Fruit fly (Drosophila melanogaster) whole organism, embryonic: ENCODE data around the gene CG43658.

Experiments
- Abd-B ChIP-seq: fragments of 200-800 bp; sonication (Bioruptor generic); optimal IDR thresholded peaks from 2 replicates; lab custom pipeline; 2018; ENCODE audit warnings: missing biosample characterization, mild to moderate bottlenecking, missing genetic modification characterization, moderate library complexity
- Atf3 ChIP-seq: fragments of 200-800 bp; sonication (Bioruptor generic); optimal IDR thresholded peaks from 3 replicates; lab custom pipeline; 2016; ENCODE audit warnings: missing biosample characterization, missing genetic modification characterization
- CG10462 ChIP-seq: fragments of 200-800 bp; sonication (Bioruptor generic); optimal IDR thresholded peaks from 2 replicates; lab custom pipeline; 2016; ENCODE audit warnings: missing biosample characterization, missing genetic modification characterization
- CG12236 ChIP-seq: fragments of 200-800 bp; sonication (Bioruptor generic); optimal IDR thresholded peaks from 2 replicates; lab custom pipeline; 2016; ENCODE audit warnings: missing biosample characterization, missing genetic modification characterization
- CG13287 ChIP-seq: fragments of 200-800 bp; sonication (Bioruptor generic); IDR thresholded peaks from 2 replicates; pipeline ENCODE4 v1.3.6; 2022; ENCODE audit warnings: missing biosample characterization, missing genetic modification characterization; ENCODE audit not compliant: partially characterized antibody
- CG14860 ChIP-seq: fragments of 200-800 bp; sonication (Bioruptor generic); IDR thresholded peaks from 3 replicates; pipeline ENCODE4 v1.3.6; 2022; ENCODE audit warnings: missing biosample characterization, missing genetic modification characterization; ENCODE audit not compliant: partially characterized antibody
- CG15479 ChIP-seq: fragments of 200-800 bp; sonication (Bioruptor generic); optimal IDR thresholded peaks from 3 replicates; lab custom pipeline; 2019; ENCODE audit warnings: missing biosample characterization, mild to moderate bottlenecking, missing genetic modification characterization, moderate library complexity
- CG16779 ChIP-seq: fragments of 200-800 bp; sonication (Bioruptor generic); IDR thresholded peaks from 2 replicates; pipeline ENCODE4 v1.3.6; 2022; ENCODE audit warnings: missing biosample characterization, missing genetic modification characterization
- CG17612 ChIP-seq: fragments of 200-800 bp; sonication (Bioruptor generic); IDR thresholded peaks from 2 replicates; pipeline ENCODE4 v1.3.6; 2022; ENCODE audit warnings: missing biosample characterization, missing genetic modification characterization
- CG2116 ChIP-seq: fragments of 200-800 bp; sonication (Bioruptor generic); optimal IDR thresholded peaks from 3 replicates; lab custom pipeline; 2018; ENCODE audit warnings: missing biosample characterization, mild to moderate bottlenecking, missing genetic modification characterization
- CG31441 ChIP-seq: fragments of 200-800 bp; sonication (Bioruptor generic); IDR thresholded peaks from 2 replicates; pipeline ENCODE4 v1.3.6; 2022; ENCODE audit warnings: missing biosample characterization, missing genetic modification characterization
- CG3407 ChIP-seq: fragments of 200-800 bp; sonication (Bioruptor generic); optimal IDR thresholded peaks from 2 replicates; lab custom pipeline; 2018; ENCODE audit warnings: missing biosample characterization, mild to moderate bottlenecking, missing genetic modification characterization
- CG34224 ChIP-seq: fragments of 200-800 bp; sonication (Bioruptor generic); IDR thresholded peaks from 3 replicates; pipeline ENCODE4 v1.3.6; 2022; ENCODE audit warnings: missing biosample characterization, missing genetic modification characterization; ENCODE audit not compliant: partially characterized antibody
- CG3847 ChIP-seq: fragments of 200-800 bp; sonication (Bioruptor generic); IDR thresholded peaks from 2 replicates; pipeline ENCODE4 v1.3.6; 2022; ENCODE audit warnings: missing biosample characterization, missing genetic modification characterization
- CG6272 ChIP-seq: fragments of 200-800 bp; sonication (Bioruptor generic); IDR thresholded peaks from 2 replicates; pipeline ENCODE4 v1.3.6; 2022; ENCODE audit warnings: missing biosample characterization, missing genetic modification characterization
- CG6654 ChIP-seq: fragments of 200-800 bp; sonication (Bioruptor generic); optimal IDR thresholded peaks from 2 replicates; lab custom pipeline; 2017; ENCODE audit warnings: missing biosample characterization, mild to moderate bottlenecking, missing genetic modification characterization
- CG6689 ChIP-seq: fragments of 200-800 bp; sonication (Bioruptor generic); IDR thresholded peaks from 2 replicates; pipeline ENCODE4 v1.3.6; 2022; ENCODE audit warnings: missing biosample characterization, missing genetic modification characterization
- CG7745 ChIP-seq: fragments of 200-800 bp; sonication (Bioruptor generic); optimal IDR thresholded peaks from 2 replicates; lab custom pipeline; 2018; ENCODE audit warnings: missing biosample characterization, mild to moderate bottlenecking, missing genetic modification characterization, moderate library complexity
- CG8359 ChIP-seq: fragments of 200-800 bp; sonication (Bioruptor generic); optimal IDR thresholded peaks from 2 replicates; lab custom pipeline; 2017; ENCODE audit warnings: missing biosample characterization, mild to moderate bottlenecking, missing genetic modification characterization, borderline replicate concordance
- Dip2 ChIP-seq: fragments of 200-800 bp; sonication (Bioruptor generic); IDR thresholded peaks from 2 replicates; pipeline ENCODE4 v1.3.6; 2022; ENCODE audit warnings: missing biosample characterization, missing genetic modification characterization
- Dref ChIP-seq: fragments of 200-800 bp; sonication (Bioruptor generic); IDR thresholded peaks from 2 replicates; pipeline ENCODE4 v1.3.6; 2022; ENCODE audit warnings: missing biosample characterization, missing genetic modification characterization
- Fer1 ChIP-seq: fragments of 200-800 bp; sonication (Bioruptor generic); optimal IDR thresholded peaks from 2 replicates; lab custom pipeline; 2017; ENCODE audit warnings: missing biosample characterization, mild to moderate bottlenecking, missing genetic modification characterization
- Fer2 ChIP-seq: fragments of 200-800 bp; sonication (Bioruptor generic); optimal IDR thresholded peaks from 2 replicates; lab custom pipeline; 2018; ENCODE audit warnings: missing biosample characterization, mild to moderate bottlenecking, missing genetic modification characterization, moderate library complexity
- Fer3 ChIP-seq: fragments of 200-800 bp; sonication (Bioruptor generic); optimal IDR thresholded peaks from 2 replicates; lab custom pipeline; 2018; ENCODE audit warnings: missing biosample characterization, mild to moderate bottlenecking, missing genetic modification characterization, moderate library complexity
- Hmr ChIP-seq: fragments of 200-800 bp; sonication (Bioruptor generic); optimal IDR thresholded peaks from 3 replicates; lab custom pipeline; 2017; ENCODE audit warnings: mild to moderate bottlenecking, missing biosample characterization, missing genetic modification reagents, missing genetic modification characterization
- Jarid2 ChIP-seq: fragments of 200-800 bp; sonication (Bioruptor generic); optimal IDR thresholded peaks from 3 replicates; lab custom pipeline; 2017; ENCODE audit warnings: mild to moderate bottlenecking, missing biosample characterization, missing genetic modification reagents, missing genetic modification characterization
- Mad ChIP-seq: fragments of 200-800 bp; sonication (Bioruptor generic); optimal IDR thresholded peaks from 2 replicates; lab custom pipeline; 2016; ENCODE audit warnings: missing biosample characterization, missing genetic modification characterization
- Mes4 ChIP-seq: fragments of 200-800 bp; sonication (Bioruptor generic); optimal IDR thresholded peaks from 2 replicates; lab custom pipeline; 2016; ENCODE audit warnings: missing biosample characterization, missing genetic modification characterization
- Nf-YC ChIP-seq: fragments of 200-800 bp; optimal IDR thresholded peaks from 3 replicates; lab custom pipeline; 2019; ENCODE audit warnings: missing biosample characterization, mild to moderate bottlenecking, missing genetic modification characterization, moderate library complexity
- Opbp ChIP-seq: fragments of 200-800 bp; sonication (Bioruptor generic); IDR thresholded peaks from 3 replicates; pipeline ENCODE4 v1.3.6; 2022; ENCODE audit warnings: missing biosample characterization, missing genetic modification characterization; ENCODE audit not compliant: partially characterized antibody
- Tbp ChIP-seq: fragments of >200 bp; optimal IDR thresholded peaks from 2 replicates; lab custom pipeline; 2018; ENCODE audit warnings: missing biosample characterization, missing genetic modification characterization
- bsh ChIP-seq, 2 experiments: fragments of 200-800 bp; sonication (Bioruptor generic); optimal IDR thresholded peaks; 2 replicates each; lab custom pipeline; 2017 to 2018; ENCODE audit warnings: mild to moderate bottlenecking in 2 of 2, missing biosample characterization in 2 of 2, missing genetic modification characterization in 2 of 2, moderate library complexity in 1 of 2
- btn ChIP-seq: fragments of 200-800 bp; sonication (Bioruptor generic); optimal IDR thresholded peaks from 2 replicates; lab custom pipeline; 2016; ENCODE audit warnings: missing biosample characterization, missing genetic modification characterization
- cad ChIP-seq: fragments of >200 bp; optimal IDR thresholded peaks from 2 replicates; lab custom pipeline; 2017; ENCODE audit warnings: missing biosample characterization, missing genetic modification characterization
- cas ChIP-seq: fragments of 200-800 bp; sonication (Bioruptor generic); IDR thresholded peaks from 2 replicates; pipeline ENCODE4 v1.3.6; 2022; ENCODE audit warnings: missing biosample characterization, missing genetic modification characterization
- da ChIP-seq: fragments of 200-800 bp; sonication (Bioruptor generic); optimal IDR thresholded peaks from 2 replicates; lab custom pipeline; 2016; ENCODE audit warnings: missing biosample characterization, missing genetic modification characterization
- dimm ChIP-seq: fragments of 200-800 bp; sonication (Bioruptor generic); IDR thresholded peaks from 2 replicates; pipeline ENCODE4 v1.3.6; 2022; ENCODE audit warnings: missing biosample characterization, missing genetic modification characterization
- ems ChIP-seq: fragments of 200-800 bp; sonication (Bioruptor generic); optimal IDR thresholded peaks from 3 replicates; lab custom pipeline; 2016; ENCODE audit warnings: missing biosample characterization, missing genetic modification characterization
- exex ChIP-seq: fragments of 200-800 bp; sonication (Bioruptor generic); optimal IDR thresholded peaks from 4 replicates; lab custom pipeline; 2018; ENCODE audit warnings: missing biosample characterization, mild to moderate bottlenecking, missing genetic modification characterization, moderate library complexity
- gsb ChIP-seq: fragments of 200-800 bp; sonication (Bioruptor generic); IDR thresholded peaks from 2 replicates; pipeline ENCODE4 v1.3.6; 2022; ENCODE audit warnings: missing biosample characterization, missing genetic modification characterization
- maf-S ChIP-seq: fragments of 200-800 bp; sonication (Bioruptor generic); optimal IDR thresholded peaks from 2 replicates; lab custom pipeline; 2016; ENCODE audit warnings: missing biosample characterization, missing genetic modification characterization
- pb ChIP-seq: fragments of 200-800 bp; sonication (Bioruptor generic); optimal IDR thresholded peaks from 3 replicates; lab custom pipeline; 2016; ENCODE audit warnings: missing biosample characterization, missing genetic modification characterization
- pnt ChIP-seq: fragments of 200-800 bp; sonication (Bioruptor generic); optimal IDR thresholded peaks from 3 replicates; lab custom pipeline; 2016; ENCODE audit warnings: missing biosample characterization, missing genetic modification characterization
- rib ChIP-seq: fragments of 200-800 bp; sonication (Bioruptor generic); IDR thresholded peaks from 2 replicates; pipeline ENCODE4 v1.3.6; 2022; ENCODE audit warnings: missing biosample characterization, missing genetic modification characterization
- row ChIP-seq: fragments of 200-800 bp; sonication (Bioruptor generic); IDR thresholded peaks from 3 replicates; pipeline ENCODE4 v1.3.6; 2022; ENCODE audit warnings: missing biosample characterization, missing genetic modification characterization
- run ChIP-seq: fragments of 200-800 bp; sonication (Bioruptor generic); optimal IDR thresholded peaks from 3 replicates; lab custom pipeline; 2018; ENCODE audit warnings: missing biosample characterization, mild to moderate bottlenecking, missing genetic modification characterization
- sc ChIP-seq, 3 experiments: fragments of >200 bp in 2 of 3; fragments of 200-800 bp in 1 of 3; sonication (Bioruptor generic) in 1 of 3; optimal IDR thresholded peaks; 2 replicates in 2 of 3; 3 replicates in 1 of 3; lab custom pipeline; 2017; ENCODE audit warnings: mild to moderate bottlenecking in 1 of 3, missing biosample characterization in 1 of 3, missing genetic modification characterization in 1 of 3, missing genetic modification reagents in 1 of 3
- shn ChIP-seq: fragments of 200-800 bp; sonication (Bioruptor generic); optimal IDR thresholded peaks from 3 replicates; lab custom pipeline; 2016; ENCODE audit warnings: missing biosample characterization, missing genetic modification characterization
- unc-4 ChIP-seq: fragments of 200-800 bp; sonication (Bioruptor generic); IDR thresholded peaks from 2 replicates; pipeline ENCODE4 v1.3.6; 2022; ENCODE audit warnings: missing biosample characterization, missing genetic modification characterization; ENCODE audit not compliant: partially characterized antibody
- unpg ChIP-seq: fragments of 200-800 bp; sonication (Bioruptor generic); optimal IDR thresholded peaks from 3 replicates; lab custom pipeline; 2018; ENCODE audit warnings: missing biosample characterization, mild to moderate bottlenecking, missing genetic modification characterization, moderate library complexity
- usp ChIP-seq: fragments of >200 bp; optimal IDR thresholded peaks from 2 replicates; lab custom pipeline; 2017; ENCODE audit warnings: missing biosample characterization, missing genetic modification characterization
- z ChIP-seq: fragments of 200-800 bp; sonication (Bioruptor generic); IDR thresholded peaks from 3 replicates; pipeline ENCODE4 v1.3.6; 2022; ENCODE audit warnings: missing biosample characterization, missing genetic modification characterization

The CG43658 gene

dm6 chrX:17578124-17578523 is 17.1 kb upstream of the CG43658 start (continued):
- TF ChIP-seq CG15479 (GFP tag; lab: Kevin White, UChicago) (no peak), pb (GFP tag; lab: Kevin White, UChicago) (no peak), dimm (GFP tag; lab: Robert Waterston, UW) (no peak), CG2116 (GFP tag; lab: Kevin White, UChicago) (no peak), usp (GFP tag; lab: Kevin White, UChicago) (no peak), exex (tag; lab: Kevin White, UChicago) (no peak), Fer3 (tag; lab: Kevin White, UChicago) (peak; percentile 24), Abd-B (GFP tag; lab: Kevin White, UChicago) (no peak), run (no peak), rib (GFP tag; lab: Robert Waterston, UW) (no peak), pnt (GFP tag; lab: Kevin White, UChicago) (no peak), cas (GFP tag; lab: Robert Waterston, UW) (no peak), Nf-YC (tag; lab: Kevin White, UChicago) (no peak), Mes4 (GFP tag; lab: Kevin White, UChicago) (no peak), row (peak; percentile 62), Fer1 (no peak), CG7745 (tag; lab: Kevin White, UChicago) (no peak), Dref (no peak), Opbp (0 out of 3 replicates have a peak, but pooled peaks have one; percentile 7), ems (GFP tag; lab: Kevin White, UChicago) (no peak), gsb (no peak), CG16779 (GFP tag; lab: Robert Waterston, UW) (no peak), maf-S (no peak), Jarid2 (GFP tag; lab: Kevin White, UChicago) (no peak), CG10462 (GFP tag; lab: Kevin White, UChicago) (no peak), CG12236 (GFP tag; lab: Kevin White, UChicago) (no peak), sc (optimal IDR thresholded peaks at IDR 0.05; lab: Kevin White, UChicago) (no peak), sc (GFP tag; optimal IDR thresholded peaks at IDR 0.05; lab: Kevin White, UChicago) (no peak), Dip2 (GFP tag; lab: Robert Waterston, UW) (no peak), btn (GFP tag; lab: Kevin White, UChicago) (no peak), CG6654 (GFP tag; lab: Kevin White, UChicago) (no peak), z (no peak), Tbp (no peak), CG6689 (GFP tag; lab: Robert Waterston, UW) (no peak), CG3407 (no peak), unc-4 (GFP tag; lab: Robert Waterston, UW) (no peak), Hmr (GFP tag; lab: Kevin White, UChicago) (no peak), CG14860 (GFP tag; lab: Robert Waterston, UW) (no peak), CG34224 (GFP tag; lab: Robert Waterston, UW) (no peak), CG31441 (GFP tag; lab: Robert Waterston, UW) (no peak), Atf3 (GFP tag; lab: Kevin White, UChicago) (no peak), CG3847 (GFP tag; lab: Robert Waterston, UW) (no peak), unpg (GFP tag; lab: Kevin White, UChicago) (no peak), shn (GFP tag; lab: Kevin White, UChicago) (no peak), CG8359 (GFP tag; lab: Kevin White, UChicago) (no peak), da (GFP tag; lab: Kevin White, UChicago) (no peak), CG13287 (GFP tag; lab: Robert Waterston, UW) (no peak), cad (GFP tag; lab: Kevin White, UChicago) (no peak), CG6272 (no peak), Mad (no peak), bsh (GFP tag; optimal IDR thresholded peaks at IDR 0.05; lab: Kevin White, UChicago) (peak; percentile 27), CG17612 (GFP tag; lab: Robert Waterston, UW) (no peak), Fer2 (no peak)
